Worm (Caenorhabditis elegans): Measurements from ENCODE around the gene arrd-15.

The arrd-15 gene

DNA sequence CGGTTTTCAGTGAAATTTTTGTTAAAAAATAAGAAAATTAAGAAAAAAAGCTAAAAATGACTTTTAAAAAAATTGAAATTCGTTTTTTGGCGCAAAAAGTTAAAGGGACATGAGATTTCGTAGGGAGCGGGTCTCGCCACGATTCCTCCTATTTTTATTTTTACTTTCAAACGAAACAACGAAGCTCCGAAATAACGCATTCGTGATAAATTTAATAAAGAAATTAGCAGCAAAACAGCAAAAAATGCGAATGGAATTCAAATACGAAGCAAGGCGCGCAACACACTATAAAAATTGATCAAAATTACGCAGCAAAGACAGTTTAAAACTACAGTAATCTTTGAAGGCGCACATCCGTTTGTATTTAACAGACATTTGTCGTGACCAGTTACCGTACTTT is 30.1 kb upstream of the arrd-15 start:
- TF ChIP-seq unc-42 (tag; optimal IDR thresholded peaks at IDR 0.05) (peak; percentile 56), tbx-2 (tag; optimal IDR thresholded peaks at IDR 0.05) (no peak)

DNA sequence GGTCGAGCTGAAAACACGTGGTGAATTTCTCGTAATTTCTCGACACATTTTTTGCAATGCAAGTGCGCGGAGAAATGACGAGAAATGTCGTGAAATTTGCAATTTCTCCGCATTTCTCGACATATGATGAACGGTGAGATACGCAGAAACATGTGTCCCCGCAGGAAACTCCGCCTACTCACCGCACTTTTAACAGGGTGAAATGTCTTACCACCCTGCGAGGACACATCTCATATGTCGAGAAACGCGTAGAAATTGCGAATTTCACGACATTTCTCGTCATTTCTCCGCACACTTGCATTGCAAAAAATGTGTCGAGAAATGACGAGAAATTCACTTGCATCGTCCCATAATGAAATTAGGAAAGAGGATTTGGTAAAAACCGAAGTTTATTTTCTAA is 28.7 kb upstream of the arrd-15 start:
- TF ChIP-seq ref-2 (tag; optimal IDR thresholded peaks at IDR 0.05) (peak; percentile 45), ceh-31 (tag; optimal IDR thresholded peaks at IDR 0.05) (peak; percentile 8), tbx-2 (tag; optimal IDR thresholded peaks at IDR 0.05) (peak; percentile 11)

DNA sequence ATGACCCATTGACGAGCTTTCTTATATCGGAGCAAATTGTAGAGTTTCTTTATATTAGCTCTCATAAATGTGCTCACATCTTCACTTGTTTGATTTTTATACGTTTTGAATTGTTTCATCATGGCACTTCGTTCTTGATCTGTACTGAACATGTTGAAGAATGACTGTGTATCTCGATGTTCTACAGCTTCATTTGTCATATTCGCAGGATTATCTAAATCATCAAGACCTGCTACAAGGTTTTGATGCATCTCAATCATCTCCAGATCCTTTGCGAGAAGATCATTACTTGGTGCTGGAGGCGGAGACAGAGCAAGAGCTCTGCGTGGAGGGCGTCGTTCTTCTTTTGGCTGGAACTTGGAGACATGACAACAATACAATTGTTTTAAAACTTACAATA is 26.6 kb upstream of the arrd-15 start:
- no peak for TF ChIP-seq ceh-48 (tag; optimal IDR thresholded peaks at IDR 0.05)
- TF ChIP-seq F13H6.1 (tag; optimal IDR thresholded peaks at IDR 0.05) = no peak
- no peak for TF ChIP-seq nhr-232 (tag; optimal IDR thresholded peaks at IDR 0.05)

DNA sequence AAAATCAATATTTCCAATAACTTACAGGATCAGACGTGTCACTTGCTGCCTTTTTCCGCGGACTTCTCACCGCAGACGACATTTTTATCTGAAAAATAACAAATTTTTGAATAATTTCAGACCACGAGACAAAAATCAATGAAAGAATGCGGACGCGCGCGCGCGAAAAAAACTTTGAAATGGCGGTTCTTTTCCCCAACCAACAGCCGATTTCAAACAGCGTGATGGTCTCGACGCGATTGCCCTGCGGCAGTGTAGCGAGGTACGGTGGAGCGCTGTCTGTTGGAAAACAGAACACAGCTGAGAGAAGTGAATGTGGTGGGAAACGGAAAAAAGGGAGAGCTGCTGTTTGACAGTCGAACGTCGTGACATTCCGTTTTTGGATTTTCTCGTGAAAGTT is 25.8 kb upstream of the arrd-15 start, which contains the start of gene lin-9:
lin-9 (minus strand) TSS at position 88 of the 400 bp plus-strand sequence.
- TF ChIP-seq ceh-48 (tag; optimal IDR thresholded peaks at IDR 0.05) (peak; percentile 58), mec-3 (tag; optimal IDR thresholded peaks at IDR 0.05; ENCODE audit: borderline replicate concordance) (no peak), sdc-2 (tag; optimal IDR thresholded peaks at IDR 0.05) (peak; percentile 39), unc-42 (tag; optimal IDR thresholded peaks at IDR 0.05) (peak; percentile 61), pat-9 (tag; optimal IDR thresholded peaks at IDR 0.05) (no peak), tbx-2 (tag; optimal IDR thresholded peaks at IDR 0.05) (peak; percentile 69), unc-3 (GFP tag; conservative IDR thresholded peaks at IDR 0.05) (no peak), unc-3 (tag; optimal IDR thresholded peaks at IDR 0.05) (no peak), C38D4.7 (GFP tag; optimal IDR thresholded peaks at IDR 0.05) (no peak), dve-1 (tag; optimal IDR thresholded peaks at IDR 0.05) (peak; percentile 49), madf-2 (tag; optimal IDR thresholded peaks at IDR 0.05) (no peak), ceh-30 (tag; optimal IDR thresholded peaks at IDR 0.05) (no peak), che-1 (tag; optimal IDR thresholded peaks at IDR 0.05) (no peak), ceh-14 (tag; optimal IDR thresholded peaks at IDR 0.05) (peak; percentile 24), sox-2 (GFP tag; IDR thresholded peaks at IDR 0.05) (no peak), eyg-1 (tag; optimal IDR thresholded peaks at IDR 0.05) (no peak), fkh-10 (GFP tag; optimal IDR thresholded peaks at IDR 0.05) (no peak), unc-86 (tag; optimal IDR thresholded peaks at IDR 0.05) (peak; percentile 30), dmd-4 (tag; optimal IDR thresholded peaks at IDR 0.05; ENCODE audit: borderline replicate concordance) (no peak), pros-1 (tag; optimal IDR thresholded peaks at IDR 0.05) (peak; percentile 69), hlh-8 (tag; optimal IDR thresholded peaks at IDR 0.05) (no peak), pha-2 (tag; optimal IDR thresholded peaks at IDR 0.05) (no peak), ahr-1 (tag; optimal IDR thresholded peaks at IDR 0.05) (no peak), ceh-2 (tag; optimal IDR thresholded peaks at IDR 0.05) (no peak), syd-9 (tag; optimal IDR thresholded peaks at IDR 0.05) (no peak), ceh-9 (tag; optimal IDR thresholded peaks at IDR 0.05) (no peak), nhr-11 (tag; optimal IDR thresholded peaks at IDR 0.05) (no peak), nhr-232 (tag; optimal IDR thresholded peaks at IDR 0.05) (no peak), pqm-1 (tag; optimal IDR thresholded peaks at IDR 0.05) (peak; percentile 29), ref-2 (tag; optimal IDR thresholded peaks at IDR 0.05) (peak; percentile 53), K09A11.1 (tag; optimal IDR thresholded peaks at IDR 0.05; ENCODE audit: insufficient read depth) (no peak), hlh-15 (tag; optimal IDR thresholded peaks at IDR 0.05) (no peak), ets-4 (tag; optimal IDR thresholded peaks at IDR 0.05) (peak; percentile 39), sox-4 (tag; optimal IDR thresholded peaks at IDR 0.05) (no peak), F13H6.1 (tag; optimal IDR thresholded peaks at IDR 0.05) (no peak), pha-4 (tag; optimal IDR thresholded peaks at IDR 0.05) (no peak), lin-11 (tag; optimal IDR thresholded peaks at IDR 0.05) (no peak), ceh-18 (tag; optimal IDR thresholded peaks at IDR 0.05) (peak; percentile 88), unc-55 (GFP tag; optimal IDR thresholded peaks at IDR 0.05) (peak; percentile 70), lim-6 (tag; optimal IDR thresholded peaks at IDR 0.05) (no peak), T23F11.4 (GFP tag; optimal IDR thresholded peaks at IDR 0.05) (no peak), C08G9.2 (tag; optimal IDR thresholded peaks at IDR 0.05) (no peak), nfya-1 (tag; optimal IDR thresholded peaks at IDR 0.05) (peak; percentile 98), elt-4 (tag; optimal IDR thresholded peaks at IDR 0.05) (no peak), fax-1 (tag; optimal IDR thresholded peaks at IDR 0.05) (no peak), ceh-34 (tag; optimal IDR thresholded peaks at IDR 0.05) (peak; percentile 70)
